Fruit fly (Drosophila melanogaster) whole organism, embryonic: ENCODE results near the gene Mo25.

ENCODE experiments used
- ATbp ChIP-seq: fragments of 200-800 bp; sonication (Bioruptor generic); optimal IDR thresholded peaks from 2 replicates; lab custom pipeline; 2017; ENCODE audit warnings: missing biosample characterization, mild to moderate bottlenecking, missing genetic modification characterization, missing genetic modification reagents
- Abd-B ChIP-seq: fragments of 200-800 bp; sonication (Bioruptor generic); optimal IDR thresholded peaks from 2 replicates; lab custom pipeline; 2018; ENCODE audit warnings: missing biosample characterization, mild to moderate bottlenecking, missing genetic modification characterization, moderate library complexity
- Antp ChIP-seq: fragments of 200-800 bp; sonication (Bioruptor generic); optimal IDR thresholded peaks from 3 replicates; lab custom pipeline; 2016; ENCODE audit warnings: missing biosample characterization, missing genetic modification characterization
- Asciz ChIP-seq: fragments of 200-800 bp; sonication (Bioruptor generic); optimal IDR thresholded peaks from 2 replicates; lab custom pipeline; 2017; ENCODE audit warnings: missing biosample characterization, mild to moderate bottlenecking, missing genetic modification characterization, missing genetic modification reagents
- Atf6 ChIP-seq: fragments of 200-800 bp; sonication (Bioruptor generic); IDR thresholded peaks from 2 replicates; pipeline ENCODE4 v1.3.6; 2022; ENCODE audit warnings: missing biosample characterization, missing genetic modification characterization
- C15 ChIP-seq: fragments of 200-800 bp; sonication (Bioruptor generic); IDR thresholded peaks from 3 replicates; pipeline ENCODE4 v1.3.6; 2022; ENCODE audit warnings: missing biosample characterization, missing genetic modification characterization
- CG10274 ChIP-seq: fragments of 200-800 bp; sonication (Bioruptor generic); optimal IDR thresholded peaks from 3 replicates; lab custom pipeline; 2017; ENCODE audit warnings: missing biosample characterization, mild to moderate bottlenecking, missing genetic modification characterization
- CG10431 ChIP-seq: fragments of 200-800 bp; sonication (Bioruptor generic); optimal IDR thresholded peaks from 3 replicates; lab custom pipeline; 2018; ENCODE audit warnings: missing biosample characterization, mild to moderate bottlenecking, missing genetic modification characterization
- CG10462 ChIP-seq: fragments of 200-800 bp; sonication (Bioruptor generic); optimal IDR thresholded peaks from 2 replicates; lab custom pipeline; 2016; ENCODE audit warnings: missing biosample characterization, missing genetic modification characterization
- CG11695 ChIP-seq: fragments of 200-800 bp; sonication (Bioruptor generic); IDR thresholded peaks from 3 replicates; pipeline ENCODE4 v1.3.6; 2022; ENCODE audit warnings: missing biosample characterization, missing genetic modification characterization
- CG12659 ChIP-seq: fragments of 200-800 bp; sonication (Bioruptor generic); optimal IDR thresholded peaks from 3 replicates; lab custom pipeline; 2017; ENCODE audit warnings: mild to moderate bottlenecking, missing biosample characterization, missing genetic modification reagents, missing genetic modification characterization
- CG14710 ChIP-seq: fragments of 200-800 bp; sonication (Bioruptor generic); optimal IDR thresholded peaks from 3 replicates; lab custom pipeline; 2019; ENCODE audit warnings: missing biosample characterization, mild to moderate bottlenecking, missing genetic modification characterization, moderate library complexity
- CG15011 ChIP-seq: fragments of 200-800 bp; sonication (Bioruptor generic); optimal IDR thresholded peaks from 3 replicates; lab custom pipeline; 2018; ENCODE audit warnings: missing biosample characterization, mild to moderate bottlenecking, missing genetic modification characterization
- CG15073 ChIP-seq: fragments of 200-800 bp; sonication (Bioruptor generic); optimal IDR thresholded peaks from 2 replicates; lab custom pipeline; 2016; ENCODE audit warnings: missing biosample characterization, missing genetic modification characterization
- CG17186 ChIP-seq: fragments of 200-800 bp; sonication (Bioruptor generic); optimal IDR thresholded peaks from 3 replicates; lab custom pipeline; 2017; ENCODE audit warnings: missing biosample characterization, missing genetic modification reagents, missing genetic modification characterization
- CG17328 ChIP-seq: fragments of 200-800 bp; sonication (Bioruptor generic); IDR thresholded peaks from 2 replicates; pipeline ENCODE4 v1.3.6; 2022; ENCODE audit warnings: missing biosample characterization, missing genetic modification characterization
- CG31388 ChIP-seq: fragments of 200-800 bp; sonication (Bioruptor generic); optimal IDR thresholded peaks from 2 replicates; lab custom pipeline; 2016; ENCODE audit warnings: missing biosample characterization, missing genetic modification characterization
- CG32532 ChIP-seq: fragments of 200-800 bp; sonication (Bioruptor generic); IDR thresholded peaks from 2 replicates; pipeline ENCODE4 v1.3.6; 2022; ENCODE audit warnings: missing biosample characterization, missing genetic modification characterization
- CG3407 ChIP-seq: fragments of 200-800 bp; sonication (Bioruptor generic); optimal IDR thresholded peaks from 2 replicates; lab custom pipeline; 2018; ENCODE audit warnings: missing biosample characterization, mild to moderate bottlenecking, missing genetic modification characterization
- CG6272 ChIP-seq: fragments of 200-800 bp; sonication (Bioruptor generic); IDR thresholded peaks from 2 replicates; pipeline ENCODE4 v1.3.6; 2022; ENCODE audit warnings: missing biosample characterization, missing genetic modification characterization
- CG6683 ChIP-seq: fragments of 200-800 bp; sonication (Bioruptor generic); optimal IDR thresholded peaks from 2 replicates; lab custom pipeline; 2017; ENCODE audit warnings: missing biosample characterization, mild to moderate bottlenecking, missing genetic modification characterization, missing genetic modification reagents
- CG8089 ChIP-seq: fragments of 200-800 bp; sonication (Bioruptor generic); optimal IDR thresholded peaks from 3 replicates; lab custom pipeline; 2016; ENCODE audit warnings: missing biosample characterization, missing genetic modification characterization
- CG9727 ChIP-seq: fragments of 200-800 bp; sonication (Bioruptor generic); optimal IDR thresholded peaks from 3 replicates; lab custom pipeline; 2017; ENCODE audit warnings: missing biosample characterization, mild to moderate bottlenecking, missing genetic modification characterization
- CHES-1-like ChIP-seq: fragments of 200-800 bp; sonication (Bioruptor generic); optimal IDR thresholded peaks from 2 replicates; lab custom pipeline; 2016; ENCODE audit warnings: missing biosample characterization, missing genetic modification characterization
- Drgx ChIP-seq: fragments of 200-800 bp; sonication (Bioruptor generic); IDR thresholded peaks from 2 replicates; pipeline ENCODE4 v1.3.6; 2022; ENCODE audit warnings: missing biosample characterization, missing genetic modification characterization
- Hr3 ChIP-seq: fragments of 200-800 bp; sonication (Bioruptor generic); optimal IDR thresholded peaks from 3 replicates; lab custom pipeline; 2016; ENCODE audit warnings: missing biosample characterization, missing genetic modification characterization
- Lim3 ChIP-seq: fragments of 200-800 bp; sonication (Bioruptor generic); IDR thresholded peaks from 2 replicates; pipeline ENCODE4 v1.3.6; 2022; ENCODE audit warnings: missing biosample characterization, missing genetic modification characterization
- NfI ChIP-seq: fragments of 200-800 bp; sonication (Bioruptor generic); optimal IDR thresholded peaks from 3 replicates; lab custom pipeline; 2018; ENCODE audit warnings: missing biosample characterization, mild to moderate bottlenecking, missing genetic modification characterization, moderate library complexity
- Opbp ChIP-seq: fragments of 200-800 bp; sonication (Bioruptor generic); IDR thresholded peaks from 3 replicates; pipeline ENCODE4 v1.3.6; 2022; ENCODE audit warnings: missing biosample characterization, missing genetic modification characterization; ENCODE audit not compliant: partially characterized antibody
- Rfx ChIP-seq: fragments of 200-800 bp; sonication (Bioruptor generic); IDR thresholded peaks from 2 replicates; pipeline ENCODE4 v1.3.6; 2022; ENCODE audit warnings: missing biosample characterization, missing genetic modification characterization
- Rx ChIP-seq: fragments of 200-800 bp; sonication (Bioruptor generic); IDR thresholded peaks from 2 replicates; pipeline ENCODE4 v1.3.6; 2022; ENCODE audit warnings: missing biosample characterization, missing genetic modification characterization
- Sin3A ChIP-seq: fragments of >200 bp; optimal IDR thresholded peaks from 2 replicates; lab custom pipeline; 2018
- Sox102F ChIP-seq: fragments of 200-800 bp; sonication (Bioruptor generic); optimal IDR thresholded peaks from 2 replicates; lab custom pipeline; 2018; ENCODE audit warnings: missing biosample characterization, mild to moderate bottlenecking, missing genetic modification characterization, moderate library complexity
- amos ChIP-seq: fragments of 200-800 bp; sonication (Bioruptor generic); IDR thresholded peaks from 2 replicates; pipeline ENCODE4 v1.3.6; 2022; ENCODE audit warnings: missing biosample characterization, missing genetic modification characterization; ENCODE audit not compliant: partially characterized antibody
- ase ChIP-seq: fragments of 200-800 bp; sonication (Bioruptor generic); IDR thresholded peaks from 3 replicates; pipeline ENCODE4 v1.3.6; 2022; ENCODE audit warnings: missing biosample characterization, missing genetic modification characterization
- bcd ChIP-seq: fragments of 200-800 bp; sonication (Bioruptor generic); optimal IDR thresholded peaks from 2 replicates; lab custom pipeline; 2017; ENCODE audit warnings: missing biosample characterization, mild to moderate bottlenecking, missing genetic modification characterization
- br ChIP-seq: fragments of >200 bp; optimal IDR thresholded peaks from 2 replicates; lab custom pipeline; 2017
- dati ChIP-seq: fragments of 200-800 bp; sonication (Bioruptor generic); IDR thresholded peaks from 2 replicates; pipeline ENCODE4 v1.3.6; 2022; ENCODE audit warnings: missing biosample characterization, missing genetic modification characterization
- dpn ChIP-seq, 2 experiments: fragments of 200-800 bp; sonication (Bioruptor generic); optimal IDR thresholded peaks; 3 replicates each; lab custom pipeline; 2016; ENCODE audit warnings: missing biosample characterization in 2 of 2, missing genetic modification characterization in 2 of 2
- h ChIP-seq: fragments of >200 bp; optimal IDR thresholded peaks from 2 replicates; lab custom pipeline; 2017
- jing ChIP-seq: fragments of 200-800 bp; sonication (Bioruptor generic); optimal IDR thresholded peaks from 2 replicates; lab custom pipeline; 2018; ENCODE audit warnings: missing biosample characterization, mild to moderate bottlenecking, missing genetic modification characterization
- schlank ChIP-seq: fragments of 200-800 bp; sonication (Bioruptor generic); optimal IDR thresholded peaks from 2 replicates; lab custom pipeline; 2018; ENCODE audit warnings: missing biosample characterization, mild to moderate bottlenecking, missing genetic modification characterization
- shn ChIP-seq: fragments of 200-800 bp; sonication (Bioruptor generic); optimal IDR thresholded peaks from 3 replicates; lab custom pipeline; 2016; ENCODE audit warnings: missing biosample characterization, missing genetic modification characterization
- sob ChIP-seq: fragments of 200-800 bp; sonication (Bioruptor generic); IDR thresholded peaks from 2 replicates; pipeline ENCODE4 v1.3.6; 2022; ENCODE audit warnings: missing biosample characterization, missing genetic modification characterization
- stc ChIP-seq: fragments of 200-800 bp; sonication (Bioruptor generic); IDR thresholded peaks from 2 replicates; pipeline ENCODE4 v1.3.6; 2022; ENCODE audit warnings: missing biosample characterization, missing genetic modification characterization
- tll ChIP-seq, 2 experiments: fragments of 200-800 bp in 1 of 2; fragments of >200 bp in 1 of 2; sonication (Bioruptor generic) in 1 of 2; optimal IDR thresholded peaks; 2 replicates each; lab custom pipeline; 2017 to 2019; ENCODE audit warnings: missing biosample characterization in 2 of 2, missing genetic modification characterization in 2 of 2, mild to moderate bottlenecking in 1 of 2, moderate library complexity in 1 of 2
- vfl ChIP-seq: fragments of 200-800 bp; sonication (Bioruptor generic); optimal IDR thresholded peaks from 2 replicates; lab custom pipeline; 2016; ENCODE audit warnings: missing biosample characterization, missing genetic modification characterization
- vnd ChIP-seq: fragments of 200-800 bp; sonication (Bioruptor generic); IDR thresholded peaks from 3 replicates; pipeline ENCODE4 v1.3.6; 2022; ENCODE audit warnings: missing biosample characterization, missing genetic modification characterization; ENCODE audit not compliant: partially characterized antibody
- zen2 ChIP-seq: fragments of 200-800 bp; sonication (Bioruptor generic); IDR thresholded peaks from 3 replicates; pipeline ENCODE4 v1.3.6; 2022; ENCODE audit warnings: missing biosample characterization, missing genetic modification characterization; ENCODE audit not compliant: partially characterized antibody

Mo25 gene

DNA sequence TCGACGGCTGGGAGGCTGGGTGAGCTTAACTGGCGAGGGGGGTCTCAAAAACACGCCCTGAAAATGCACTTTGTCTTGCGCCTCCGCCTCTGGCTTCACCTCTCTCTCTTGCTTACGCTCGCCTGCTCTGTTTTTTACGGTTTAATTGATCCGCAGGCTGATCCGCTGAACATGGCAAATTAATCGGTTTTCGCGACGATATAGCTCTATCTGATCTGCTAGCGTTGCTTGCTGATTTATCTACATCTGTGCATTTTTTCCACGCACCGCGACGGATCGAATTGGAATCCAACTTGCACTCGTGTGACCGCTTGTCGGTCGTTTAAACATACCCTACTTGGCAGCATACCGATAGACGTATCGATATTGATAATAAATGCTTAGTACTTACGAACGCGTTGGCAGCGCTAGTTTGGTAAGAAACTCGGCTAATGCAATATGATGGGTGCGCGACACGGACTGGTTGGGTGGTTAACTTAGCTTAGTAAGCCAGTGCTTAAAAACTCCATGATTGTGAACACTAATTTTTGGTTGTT is 32.4 kb upstream of the Mo25 start, which contains the start of gene Abl (continued):
- TF ChIP-seq CG14710 (tag; lab: Kevin White, UChicago) (peak; percentile 85), jing (GFP tag; lab: Kevin White, UChicago) (no peak), Sin3A (lab: Kevin White, UChicago) (peak; percentile 74), vnd (GFP tag; lab: Robert Waterston, UW) (peak; percentile 52; the same call in 2 of the 3 replicates), CG6683 (GFP tag; lab: Kevin White, UChicago) (peak; percentile 34), dati (GFP tag; lab: Robert Waterston, UW) (no peak), CHES-1-like (peak; percentile 85), Rx (GFP tag; lab: Robert Waterston, UW) (no peak), CG3407 (GFP tag; lab: Kevin White, UChicago) (peak; percentile 45), CG11695 (GFP tag; lab: Robert Waterston, UW) (no peak), CG8089 (peak; percentile 39), Sox102F (peak; percentile 19), CG32532 (GFP tag; lab: Robert Waterston, UW) (peak; percentile 57; the same call in 1 of the 2 replicates), CG31388 (no peak), CG6272 (peak; percentile 56; the same call in 1 of the 2 replicates), stc (GFP tag; lab: Robert Waterston, UW) (peak; percentile 32; the same call in 1 of the 2 replicates), dpn (GFP tag; optimal IDR thresholded peaks at IDR 0.05; lab: Kevin White, UChicago) (peak; percentile 81 to 84), CG17328 (GFP tag; lab: Robert Waterston, UW) (no peak; the same call in 1 of the 2 replicates), CG10431 (no peak), Asciz (GFP tag; lab: Kevin White, UChicago) (peak; percentile 3), amos (GFP tag; lab: Robert Waterston, UW) (peak; percentile 91), shn (peak; percentile 68), Opbp (GFP tag; lab: Robert Waterston, UW) (peak; percentile 77), ATbp (GFP tag; lab: Kevin White, UChicago) (no peak), CG17186 (GFP tag; lab: Kevin White, UChicago) (peak; percentile 64), CG12659 (GFP tag; lab: Kevin White, UChicago) (peak; percentile 91), NfI (GFP tag; lab: Kevin White, UChicago) (peak; percentile 46), Lim3 (GFP tag; lab: Robert Waterston, UW) (no peak), Drgx (GFP tag; lab: Robert Waterston, UW) (0 out of 2 replicates have a peak, but pooled peaks have one; percentile 22), Abd-B (GFP tag; lab: Kevin White, UChicago) (peak; percentile 85), bcd (GFP tag; lab: Kevin White, UChicago) (peak; percentile 44), Antp (GFP tag; lab: Kevin White, UChicago) (peak; percentile 78), Hr3 (GFP tag; lab: Kevin White, UChicago) (peak; percentile 44), h (lab: Kevin White, UChicago) (no peak), schlank (tag; lab: Kevin White, UChicago) (no peak), br (lab: Kevin White, UChicago) (no peak), sob (peak; percentile 88), Atf6 (GFP tag; lab: Robert Waterston, UW) (peak; percentile 45), C15 (no peak), Rfx (GFP tag; lab: Robert Waterston, UW) (peak; percentile 82), ase (GFP tag; lab: Robert Waterston, UW) (no peak), CG15011 (GFP tag; lab: Kevin White, UChicago) (no peak), CG10274 (no peak), CG9727 (GFP tag; lab: Kevin White, UChicago) (peak; percentile 13), CG15073 (GFP tag; lab: Kevin White, UChicago) (no peak), vfl (peak; percentile 89), zen2 (0 out of 3 replicates have a peak, but pooled peaks have one; percentile 34), CG10462 (peak; percentile 1), tll (GFP tag; optimal IDR thresholded peaks at IDR 0.05; lab: Kevin White, UChicago) (no peak)
- TF ChIP-seq, all 482 proteins: peak for 322
